Fruit fly (Drosophila melanogaster): ENCODE results near the gene CG7950.

CG7950 gene

dm6 chr3R:30022452-30023028 lies 34.1 kb upstream of the CG7950 start, which contains the start of the genes RpS28a and Axn (continued):
- TF ChIP-seq onecut (GFP tag; IDR thresholded peaks at IDR 0.05) (peak; percentile 33; the same call in 1 of the 2 replicates), ttk (GFP tag; IDR thresholded peaks at IDR 0.05) (no peak), CG12744 (GFP tag; optimal IDR thresholded peaks at IDR 0.05) (no peak), Xrp1 (GFP tag; IDR thresholded peaks at IDR 0.05) (no peak), jigr1 (GFP tag; IDR thresholded peaks at IDR 0.05) (no peak), CTCF (GFP tag; optimal IDR thresholded peaks at IDR 0.05) (peak; percentile 97), tin (GFP tag; optimal IDR thresholded peaks at IDR 0.05) (peak; percentile 32), insv (GFP tag; optimal IDR thresholded peaks at IDR 0.05) (peak in 1 of 2 experiments; percentile 33), CG10654 (GFP tag; optimal IDR thresholded peaks at IDR 0.05) (no peak), NK7.1 (GFP tag; optimal IDR thresholded peaks at IDR 0.05) (no peak), HmgZ (tag; optimal IDR thresholded peaks at IDR 0.05) (peak; percentile 31), pho (GFP tag; optimal IDR thresholded peaks at IDR 0.05) (no peak), Chrac-16 (GFP tag; optimal IDR thresholded peaks at IDR 0.05) (no peak), dan (GFP tag; IDR thresholded peaks at IDR 0.05) (no peak), sens (GFP tag) (peak; percentile 77), Gug (GFP tag; IDR thresholded peaks at IDR 0.05) (no peak), CG3995 (GFP tag; optimal IDR thresholded peaks at IDR 0.05) (no peak), bab2 (GFP tag; optimal IDR thresholded peaks at IDR 0.05) (peak; percentile 18), Spps (tag; optimal IDR thresholded peaks at IDR 0.05) (no peak), Hr78 (GFP tag; optimal IDR thresholded peaks at IDR 0.05) (peak in 1 of 2 experiments; percentile 99), unpg (GFP tag; optimal IDR thresholded peaks at IDR 0.05) (no peak), CG12659 (GFP tag; optimal IDR thresholded peaks at IDR 0.05) (peak; percentile 44), HLH4C (GFP tag; IDR thresholded peaks at IDR 0.05; ENCODE audit: partially characterized antibody) (peak; percentile 14; the same call in 1 of the 3 replicates), Ets97D (GFP tag; optimal IDR thresholded peaks at IDR 0.05) (peak; percentile 78), Dref (GFP tag; IDR thresholded peaks at IDR 0.05) (peak; percentile 98), gro (GFP tag; optimal IDR thresholded peaks at IDR 0.05) (peak; percentile 1), ro (GFP tag; IDR thresholded peaks at IDR 0.05) (no peak), Opbp (GFP tag; IDR thresholded peaks at IDR 0.05; ENCODE audit: partially characterized antibody) (peak; percentile 56; the same call in 2 of the 3 replicates), amos (GFP tag; IDR thresholded peaks at IDR 0.05; ENCODE audit: partially characterized antibody) (peak; percentile 65; the same call in 1 of the 2 replicates), CG10431 (GFP tag; optimal IDR thresholded peaks at IDR 0.05) (peak; percentile 6), CG5180 (GFP tag; optimal IDR thresholded peaks at IDR 0.05) (peak; percentile 100), zen (tag; optimal IDR thresholded peaks at IDR 0.05) (no peak), HLH3B (GFP tag; IDR thresholded peaks at IDR 0.05) (no peak), gce (GFP tag; IDR thresholded peaks at IDR 0.05) (no peak), CG14441 (GFP tag; IDR thresholded peaks at IDR 0.05) (no peak), CG13624 (GFP tag; optimal IDR thresholded peaks at IDR 0.05) (peak; percentile 28), Ada2b (GFP tag; IDR thresholded peaks at IDR 0.05) (no peak), luna (GFP tag; optimal IDR thresholded peaks at IDR 0.05) (no peak), fru (optimal IDR thresholded peaks at IDR 0.05) (no peak), chn (GFP tag; optimal IDR thresholded peaks at IDR 0.05) (no peak), btn (GFP tag; optimal IDR thresholded peaks at IDR 0.05) (no peak), pfk (GFP tag; optimal IDR thresholded peaks at IDR 0.05) (no peak), Neu2 (GFP tag; optimal IDR thresholded peaks at IDR 0.05; ENCODE audit: borderline replicate concordance) (no peak), Bgb (GFP tag; IDR thresholded peaks at IDR 0.05; ENCODE audit: partially characterized antibody) (peak; percentile 53), az2 (GFP tag; optimal IDR thresholded peaks at IDR 0.05) (no peak), Nf-YA (GFP tag; IDR thresholded peaks at IDR 0.05) (no peak), CG31388 (GFP tag; optimal IDR thresholded peaks at IDR 0.05) (no peak), CG1529 (GFP tag; optimal IDR thresholded peaks at IDR 0.05) (no peak), CG2202 (tag; optimal IDR thresholded peaks at IDR 0.05) (no peak), Myb (GFP tag; optimal IDR thresholded peaks at IDR 0.05) (peak; percentile 57), CG10979 (tag; optimal IDR thresholded peaks at IDR 0.05) (peak; percentile 99), nerfin-2 (GFP tag; IDR thresholded peaks at IDR 0.05; ENCODE audit: partially characterized antibody) (0 out of 2 replicates have a peak, but pooled peaks have one; percentile 7)
